Worm (Caenorhabditis elegans) whole organism, dauer: Measurements from ENCODE around the gene mpz-1.

Experiments used
- unc-62 ChIP-seq: sonication (generic microtip); optimal IDR thresholded peaks from 2 replicates; lab custom pipeline; 2017; ENCODE audit warnings: missing biosample characterization, missing genetic modification reagents, missing genetic modification characterization

The mpz-1 gene

ce11 chrII:10783201-10783962 is 5.5 kb upstream of the mpz-1 start, which contains the start of gene ect-2:
Gene ect-2 (minus strand): TSS chrII:10783962.
- TF ChIP-seq unc-62 (GFP tag; lab: Kevin White, UChicago) = no peak

ce11 chrII:10769291-10769690 is 8.6 kb downstream of the mpz-1 start:
- TF ChIP-seq unc-62 (GFP tag; lab: Kevin White, UChicago) = no peak

ce11 chrII:10767977-10768376 is 9.9 kb downstream of the mpz-1 start:
- no peak for TF ChIP-seq unc-62 (GFP tag; lab: Kevin White, UChicago)

ce11 chrII:10766773-10767172 is 11.2 kb downstream of the mpz-1 start:
- no peak for TF ChIP-seq unc-62 (GFP tag; lab: Kevin White, UChicago)

- TF ChIP-seq unc-62 (GFP tag; lab: Kevin White, UChicago) = no peak
Observed at ce11 chrII:10765238-10765637, 12.7 kb downstream of the mpz-1 start.

- no peak for TF ChIP-seq unc-62 (GFP tag; lab: Kevin White, UChicago)
Observed at ce11 chrII:10761653-10762052, 16.3 kb downstream of the mpz-1 start.

- TF ChIP-seq unc-62 (GFP tag; lab: Kevin White, UChicago) = no peak
Observed at ce11 chrII:10760801-10761200, 17.1 kb downstream of the mpz-1 start.

- no peak for TF ChIP-seq unc-62 (GFP tag; lab: Kevin White, UChicago)
Observed at ce11 chrII:10759425-10759824, 18.5 kb downstream of the mpz-1 start.

ce11 chrII:10758951-10759350 is 19.0 kb downstream of the mpz-1 start:
- no peak for TF ChIP-seq unc-62 (GFP tag; lab: Kevin White, UChicago)

ce11 chrII:10755455-10755854 is 22.5 kb downstream of the mpz-1 start:
- TF ChIP-seq unc-62 (GFP tag; lab: Kevin White, UChicago) = no peak

ce11 chrII:10753694-10754093 is 24.2 kb downstream of the mpz-1 start:
- TF ChIP-seq unc-62 (GFP tag; lab: Kevin White, UChicago) = no peak

ce11 chrII:10744801-10745200 is 33.1 kb downstream of the mpz-1 start:
- TF ChIP-seq unc-62 (GFP tag; lab: Kevin White, UChicago) = no peak

ce11 chrII:10737059-10737458 is 40.9 kb downstream of the mpz-1 start, which contains the start of gene C52A11.3:
Gene C52A11.3 (plus strand): TSS chrII:10737359.
- TF ChIP-seq unc-62 (GFP tag; lab: Kevin White, UChicago) = no peak

- no peak for TF ChIP-seq unc-62 (GFP tag; lab: Kevin White, UChicago)
Observed at ce11 chrII:10731552-10731951, 46.4 kb downstream of the mpz-1 start, which contains the start of gene glb-12. Gene glb-12 (minus strand): TSS chrII:10731652.

ce11 chrII:10730702-10731101 is 47.2 kb downstream of the mpz-1 start:
- TF ChIP-seq unc-62 (GFP tag; lab: Kevin White, UChicago) = no peak

ce11 chrII:10723069-10723468 is 54.9 kb downstream of the mpz-1 start, which contains the start of gene C09G5.14:
Gene C09G5.14 (minus strand): TSS chrII:10723169.
- TF ChIP-seq unc-62 (GFP tag; lab: Kevin White, UChicago) = no peak

ce11 chrII:10719931-10720330 is 58.0 kb downstream of the mpz-1 start, which contains the start of gene mks-5:
Gene mks-5 (plus strand): TSS chrII:10720231.
- no peak for TF ChIP-seq unc-62 (GFP tag; lab: Kevin White, UChicago)
